Fruit fly (Drosophila melanogaster) Kc167 (cell line): ENCODE measurements around the gene CG13965.

Source experiments
- Myc ChIP-seq: fragments of >200 bp; optimal IDR thresholded peaks from 2 replicates; lab custom pipeline; 2017; ENCODE audit warnings: missing external identifiers
- Sin3A ChIP-seq: fragments of >200 bp; optimal IDR thresholded peaks from 2 replicates; lab custom pipeline; 2018; ENCODE audit warnings: missing external identifiers
- h ChIP-seq: fragments of >200 bp; optimal IDR thresholded peaks from 3 replicates; lab custom pipeline; 2018; ENCODE audit warnings: missing external identifiers
- insv ChIP-seq: fragments of >200 bp; optimal IDR thresholded peaks from 3 replicates; lab custom pipeline; 2018; ENCODE audit warnings: missing external identifiers
- psq ChIP-seq: fragments of >200 bp; optimal IDR thresholded peaks from 2 replicates; lab custom pipeline; 2017; ENCODE audit warnings: missing external identifiers
- ttk ChIP-seq: sonication (Bioruptor generic); optimal IDR thresholded peaks from 2 replicates; lab custom pipeline; 2017; ENCODE audit warnings: missing external identifiers

The CG13965 gene

DNA sequence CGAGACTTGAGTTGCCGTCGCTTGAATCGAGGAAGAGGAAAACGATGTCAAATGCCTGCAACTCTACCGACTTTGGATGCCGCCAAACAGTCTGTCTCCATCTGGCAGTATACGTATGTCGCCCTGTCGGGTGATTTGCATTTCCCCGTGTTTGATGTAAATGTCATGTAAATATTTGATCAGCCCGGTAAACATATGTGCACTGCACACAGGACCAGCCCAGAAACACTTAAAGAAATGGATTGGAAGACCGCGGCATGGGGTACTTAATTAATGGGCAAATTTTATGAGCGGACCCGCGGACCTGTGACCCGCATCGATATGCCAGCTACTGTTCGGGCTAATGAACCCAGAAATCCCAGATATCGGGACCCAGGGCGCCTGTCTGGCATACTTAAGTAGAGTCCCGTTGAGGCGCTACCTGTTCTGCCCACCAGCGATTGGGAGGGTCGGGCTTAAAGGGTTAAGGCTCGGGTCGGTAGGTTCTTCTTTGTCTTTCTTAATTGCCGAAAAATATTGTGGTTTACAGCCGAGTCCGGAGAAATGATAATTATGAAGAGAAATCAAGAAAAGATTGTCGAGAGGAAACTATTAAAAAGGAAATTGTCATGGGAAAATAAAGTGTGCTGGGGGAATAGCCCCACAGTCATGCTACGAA is 24.2 kb downstream of the CG13965 start:
- no peak for TF ChIP-seq psq (lab: Kevin White, UChicago)

DNA sequence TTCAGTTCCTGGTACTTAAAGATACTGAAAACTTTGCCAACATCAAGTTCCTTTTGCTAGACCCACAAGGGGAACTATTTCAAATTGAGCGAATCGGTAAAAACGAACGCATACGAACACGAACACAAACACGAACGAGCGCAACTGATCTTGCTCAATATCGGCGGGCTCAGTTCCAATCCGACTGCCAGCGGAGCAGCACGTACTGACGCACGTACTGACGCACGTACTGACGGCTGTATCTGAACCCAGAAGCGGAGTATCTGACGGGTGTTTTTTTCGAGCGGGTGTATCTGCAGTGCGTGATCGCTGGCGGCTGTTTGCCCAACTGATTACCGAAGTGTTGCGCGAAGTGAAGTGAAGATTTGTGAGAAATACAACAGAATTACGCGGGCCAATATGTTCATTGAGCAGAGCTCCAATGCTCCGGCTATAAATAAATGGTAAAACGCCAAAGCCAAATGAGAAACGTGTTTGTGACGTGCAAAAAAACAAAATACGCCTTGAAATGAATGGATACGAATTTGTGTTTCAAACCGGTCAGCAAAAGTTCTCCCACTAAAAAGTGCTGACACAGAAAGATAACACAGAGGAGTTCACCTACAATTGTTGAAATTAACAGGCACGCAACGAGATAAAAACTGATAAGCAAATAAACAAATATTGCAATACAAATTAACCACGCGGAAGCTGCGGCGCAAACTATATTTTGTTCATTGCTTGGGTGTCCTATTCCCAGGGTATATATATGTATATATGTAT is 26.9 kb downstream of the CG13965 start:
- TF ChIP-seq psq (lab: Kevin White, UChicago) (no peak), h (lab: Kevin White, UChicago) (no peak), insv (lab: Kevin White, UChicago) (no peak), ttk (lab: Kevin White, UChicago) (no peak), Myc (no peak), Sin3A (lab: Kevin White, UChicago) (no peak)

DNA sequence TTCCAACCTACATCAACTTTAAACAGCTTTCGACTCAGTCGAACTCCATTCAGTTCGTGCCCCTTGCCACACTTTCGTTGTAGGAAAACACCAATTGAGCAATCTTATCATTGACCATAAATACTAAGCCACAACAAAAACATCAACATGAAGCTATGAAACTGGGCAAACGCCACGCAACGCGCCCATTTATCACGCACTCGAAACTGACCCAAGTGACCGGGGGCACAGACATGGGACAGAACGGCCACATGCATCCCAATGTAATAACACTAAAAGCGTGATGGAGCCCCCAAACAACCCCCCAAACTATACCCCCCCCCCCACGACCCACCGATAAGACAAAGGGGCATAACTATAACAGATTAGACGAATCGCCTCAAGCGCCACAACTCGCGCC is 29.6 kb downstream of the CG13965 start:
- no peak for TF ChIP-seq h (lab: Kevin White, UChicago)
- TF ChIP-seq insv (lab: Kevin White, UChicago) = no peak
- no peak for TF ChIP-seq Myc
- no peak for TF ChIP-seq Sin3A (lab: Kevin White, UChicago)
- no peak for TF ChIP-seq psq (lab: Kevin White, UChicago)
- no peak for TF ChIP-seq ttk (lab: Kevin White, UChicago)

DNA sequence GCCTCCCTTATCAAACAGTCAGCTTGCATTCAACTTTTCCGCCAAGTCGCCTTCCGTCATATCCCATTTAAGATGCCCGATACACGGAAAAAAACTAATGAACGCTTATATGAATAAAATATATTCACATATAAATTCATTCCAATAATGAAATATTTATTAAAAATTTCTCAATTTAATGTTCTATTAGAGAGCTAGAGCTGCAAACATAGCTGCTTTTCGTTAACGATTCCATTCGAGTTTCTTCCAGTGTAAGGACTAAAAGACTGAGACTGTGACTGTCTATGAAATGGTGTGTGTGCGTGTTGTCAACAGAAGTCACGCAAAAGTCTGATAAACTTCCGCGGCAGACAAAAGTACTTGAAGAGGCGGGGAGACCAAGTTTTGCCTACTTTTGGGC is 32.0 kb downstream of the CG13965 start:
- TF ChIP-seq Myc (no peak), ttk (lab: Kevin White, UChicago) (no peak)

DNA sequence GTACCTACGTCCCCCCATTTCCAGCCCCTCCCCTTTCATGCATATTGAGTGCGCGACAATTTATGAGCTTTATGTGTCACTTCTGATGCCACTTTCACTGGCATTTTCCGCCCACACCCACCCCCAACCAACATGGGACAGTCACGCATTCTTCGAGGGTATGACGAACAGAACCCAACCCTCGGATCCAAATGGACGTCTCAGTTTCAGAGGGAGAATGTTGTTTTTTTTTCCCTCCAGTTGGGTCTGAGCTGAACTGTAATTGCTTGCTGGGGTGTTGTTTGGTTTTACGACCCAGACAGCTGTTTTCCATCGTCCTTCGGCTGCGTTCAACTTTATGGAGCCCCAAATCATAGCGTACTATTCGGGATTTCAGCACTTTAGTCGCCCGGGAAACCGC is 38.4 kb downstream of the CG13965 start:
- TF ChIP-seq insv (lab: Kevin White, UChicago) (no peak), Sin3A (lab: Kevin White, UChicago) (no peak), h (lab: Kevin White, UChicago) (no peak), psq (lab: Kevin White, UChicago) (no peak), ttk (lab: Kevin White, UChicago) (no peak), Myc (no peak)

DNA sequence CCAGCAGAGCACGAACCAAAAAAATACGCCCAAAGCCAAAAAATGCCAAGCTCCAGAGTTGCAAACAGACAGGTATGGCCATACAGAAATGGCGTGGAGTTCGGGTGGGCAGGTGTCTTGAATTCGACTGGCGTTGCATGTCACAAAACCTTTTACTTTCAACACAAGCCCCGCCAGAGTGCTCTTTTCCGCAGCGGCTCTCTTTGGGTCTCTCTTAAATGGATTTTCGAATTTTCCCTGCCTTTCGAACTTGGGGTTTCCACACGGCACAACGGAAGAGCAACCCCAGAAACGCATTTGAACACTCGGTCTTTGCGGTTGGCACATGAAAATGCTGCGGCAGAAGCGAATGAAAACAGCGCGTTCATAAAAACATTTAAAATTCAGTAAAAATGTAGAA is 44.3 kb downstream of the CG13965 start:
- TF ChIP-seq ttk (lab: Kevin White, UChicago) (no peak), Myc (no peak), Sin3A (lab: Kevin White, UChicago) (no peak), psq (lab: Kevin White, UChicago) (no peak), h (lab: Kevin White, UChicago) (no peak), insv (lab: Kevin White, UChicago) (no peak)

DNA sequence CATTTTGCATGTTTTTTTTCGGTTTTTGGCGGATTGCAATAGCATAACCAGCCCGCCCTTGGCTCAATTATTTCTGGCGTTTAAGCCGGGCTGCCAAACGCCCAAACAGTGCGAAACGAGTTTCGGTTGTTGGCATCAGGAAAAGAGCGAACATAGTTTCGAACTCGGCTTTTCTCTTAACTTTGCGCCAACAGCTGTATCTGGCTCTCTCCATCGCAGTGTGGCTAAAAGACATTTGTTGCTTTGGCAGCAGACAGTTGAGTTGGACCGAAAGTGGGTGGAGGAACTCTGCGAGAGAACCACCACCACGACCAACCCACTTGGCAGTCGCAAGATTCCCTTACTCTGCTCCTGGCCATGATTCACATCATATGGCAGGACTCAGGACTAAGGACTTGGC is 45.2 kb downstream of the CG13965 start:
- TF ChIP-seq psq (lab: Kevin White, UChicago) = no peak

DNA sequence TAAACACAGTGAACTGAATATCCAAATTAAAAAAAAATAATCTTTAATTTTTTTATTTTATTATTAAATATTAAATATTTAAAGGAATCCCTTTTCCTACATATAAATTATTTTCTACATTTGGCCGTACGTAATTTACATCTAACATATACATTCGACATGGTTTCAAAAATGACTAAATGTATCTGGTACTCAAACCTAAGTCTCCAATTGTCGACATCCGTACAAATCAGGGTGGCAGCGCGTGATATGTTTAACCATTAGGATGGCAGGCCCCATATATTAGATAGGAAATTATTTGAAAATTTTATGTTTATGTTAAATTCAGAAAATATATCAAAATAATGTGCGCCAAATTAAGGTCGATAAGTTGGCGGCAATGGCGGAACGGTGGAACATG is 47.0 kb downstream of the CG13965 start:
- TF ChIP-seq Myc (no peak), psq (lab: Kevin White, UChicago) (no peak), insv (lab: Kevin White, UChicago) (no peak), Sin3A (lab: Kevin White, UChicago) (no peak), h (lab: Kevin White, UChicago) (no peak), ttk (lab: Kevin White, UChicago) (no peak)

DNA sequence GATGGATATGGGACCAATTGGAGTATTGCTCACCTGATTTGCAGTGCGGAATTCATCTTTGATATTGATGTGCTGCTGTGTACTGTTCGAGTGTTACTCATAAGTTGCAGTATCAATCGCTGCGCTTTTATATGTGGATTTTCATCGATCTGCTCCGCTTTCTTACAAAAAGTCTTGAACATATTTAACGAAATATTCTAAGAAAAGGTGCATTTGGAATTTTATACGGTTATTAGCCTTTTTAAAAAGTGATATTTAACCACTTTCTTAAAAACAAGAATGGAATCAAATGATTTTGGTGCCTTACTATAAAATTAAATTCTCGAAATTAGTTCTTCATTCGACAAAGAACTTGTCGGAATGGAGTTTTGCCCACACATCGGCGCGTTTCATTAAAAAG is 48.7 kb downstream of the CG13965 start, which contains the start of gene TotE:
TSS of gene TotE (minus strand) at position 101 of the 400 bp plus-strand sequence.
- TF ChIP-seq Myc (no peak), insv (lab: Kevin White, UChicago) (no peak), psq (lab: Kevin White, UChicago) (no peak), h (lab: Kevin White, UChicago) (no peak), Sin3A (lab: Kevin White, UChicago) (no peak), ttk (lab: Kevin White, UChicago) (no peak)

DNA sequence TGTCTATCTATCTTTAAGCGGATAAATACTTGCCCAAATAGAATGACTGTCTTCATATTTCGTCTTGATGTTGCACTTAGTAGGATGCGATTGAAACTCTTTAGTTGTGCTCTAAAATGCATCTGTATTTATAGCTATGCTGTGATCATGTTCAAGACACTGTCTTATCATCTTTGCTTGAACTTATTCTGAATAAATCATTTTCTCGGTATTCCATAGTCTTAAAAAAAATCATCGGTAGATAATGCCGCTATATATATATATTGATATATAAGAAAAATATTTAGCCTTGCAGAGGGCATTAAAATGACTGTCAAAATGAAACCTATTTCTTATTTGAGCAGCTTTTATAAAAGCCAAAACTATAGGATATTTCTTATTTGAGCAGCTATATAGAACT is 49.9 kb downstream of the CG13965 start, which contains the start of gene TotF:
TSS of gene TotF (minus strand) at position 101 of the 400 bp plus-strand sequence.
- TF ChIP-seq Sin3A (lab: Kevin White, UChicago) (no peak), h (lab: Kevin White, UChicago) (no peak), insv (lab: Kevin White, UChicago) (no peak)
